Fruit fly (Drosophila melanogaster) whole organism, prepupa: ENCODE data around the gene Snm1.
A peak's percentile ranks its signal among the peaks of the same experiment; 100 is the strongest.

ENCODE experiments used
- Blimp-1 ChIP-seq: fragments of 200-800 bp; sonication (Bioruptor generic); optimal IDR thresholded peaks from 3 replicates; lab custom pipeline; 2017; ENCODE audit warnings: missing biosample characterization, missing genetic modification characterization, mild to moderate bottlenecking, moderate library complexity, missing genetic modification reagents
- CG10631 ChIP-seq: fragments of 200-800 bp; sonication (Bioruptor generic); optimal IDR thresholded peaks from 2 replicates; lab custom pipeline; 2016; ENCODE audit warnings: missing biosample characterization, missing genetic modification characterization
- CG10669 ChIP-seq: fragments of 200-800 bp; sonication (Bioruptor generic); optimal IDR thresholded peaks from 3 replicates; lab custom pipeline; 2018; ENCODE audit warnings: missing biosample characterization, mild to moderate bottlenecking, missing genetic modification characterization, moderate library complexity
- CG11294 ChIP-seq: fragments of 200-800 bp; sonication (Bioruptor generic); IDR thresholded peaks from 2 replicates; pipeline ENCODE4 v1.3.6; 2022; ENCODE audit warnings: missing biosample characterization, missing genetic modification characterization
- CG11762 ChIP-seq: fragments of 200-800 bp; sonication (Bioruptor generic); optimal IDR thresholded peaks from 3 replicates; lab custom pipeline; 2016; ENCODE audit warnings: missing biosample characterization, missing genetic modification characterization; ENCODE audit not compliant: insufficient read depth
- CG11902 ChIP-seq: fragments of 200-800 bp; sonication (Bioruptor generic); optimal IDR thresholded peaks from 3 replicates; lab custom pipeline; 2016; ENCODE audit warnings: missing biosample characterization, missing genetic modification characterization
- CG15336 ChIP-seq: fragments of 200-800 bp; sonication (Bioruptor generic); IDR thresholded peaks from 2 replicates; pipeline ENCODE4 v1.3.6; 2022; ENCODE audit warnings: missing biosample characterization, missing genetic modification characterization
- CG1621 ChIP-seq: fragments of 200-800 bp; sonication (Bioruptor generic); optimal IDR thresholded peaks from 3 replicates; lab custom pipeline; 2018; ENCODE audit warnings: missing biosample characterization, mild to moderate bottlenecking, missing genetic modification characterization
- CG31627 ChIP-seq: fragments of 200-800 bp; sonication (Bioruptor generic); optimal IDR thresholded peaks from 3 replicates; lab custom pipeline; 2016; ENCODE audit warnings: missing biosample characterization, missing genetic modification characterization
- CG32006 ChIP-seq: fragments of 200-800 bp; sonication (Bioruptor generic); optimal IDR thresholded peaks from 3 replicates; lab custom pipeline; 2017; ENCODE audit warnings: missing biosample characterization, mild to moderate bottlenecking, missing genetic modification characterization
- CG34406 ChIP-seq: fragments of 200-800 bp; sonication (Bioruptor generic); optimal IDR thresholded peaks from 3 replicates; lab custom pipeline; 2016; ENCODE audit warnings: missing biosample characterization, missing genetic modification characterization
- CG3919 ChIP-seq: fragments of 200-800 bp; sonication (Bioruptor generic); optimal IDR thresholded peaks from 3 replicates; lab custom pipeline; 2016; ENCODE audit warnings: missing biosample characterization, missing genetic modification characterization
- CG4318 ChIP-seq: fragments of 200-800 bp; sonication (Bioruptor generic); optimal IDR thresholded peaks from 3 replicates; lab custom pipeline; 2017; ENCODE audit warnings: missing biosample characterization, mild to moderate bottlenecking, missing genetic modification characterization
- CG6276 ChIP-seq: fragments of 200-800 bp; sonication (Bioruptor generic); optimal IDR thresholded peaks from 2 replicates; lab custom pipeline; 2017; ENCODE audit warnings: missing biosample characterization, mild to moderate bottlenecking, missing genetic modification characterization
- CG6792 ChIP-seq: fragments of 200-800 bp; sonication (Bioruptor generic); optimal IDR thresholded peaks from 3 replicates; lab custom pipeline; 2016; ENCODE audit warnings: missing biosample characterization, missing genetic modification characterization
- CG6808 ChIP-seq: fragments of 200-800 bp; sonication (Bioruptor generic); optimal IDR thresholded peaks from 3 replicates; lab custom pipeline; 2017; ENCODE audit warnings: missing biosample characterization, missing genetic modification characterization, mild to moderate bottlenecking, moderate library complexity, missing genetic modification reagents
- CG6854 ChIP-seq: fragments of 200-800 bp; sonication (Bioruptor generic); optimal IDR thresholded peaks from 2 replicates; lab custom pipeline; 2017; ENCODE audit warnings: missing biosample characterization, mild to moderate bottlenecking, missing genetic modification characterization
- CG7368 ChIP-seq: fragments of 200-800 bp; sonication (Bioruptor generic); optimal IDR thresholded peaks from 3 replicates; lab custom pipeline; 2016; ENCODE audit warnings: missing biosample characterization, missing genetic modification characterization
- CG8319 ChIP-seq: fragments of 200-800 bp; sonication (Bioruptor generic); optimal IDR thresholded peaks from 3 replicates; lab custom pipeline; 2016; ENCODE audit warnings: missing biosample characterization, missing genetic modification characterization
- CG8632 ChIP-seq: fragments of 200-800 bp; sonication (Bioruptor generic); optimal IDR thresholded peaks from 3 replicates; lab custom pipeline; 2016; ENCODE audit warnings: missing biosample characterization, missing genetic modification characterization
- CG9139 ChIP-seq: fragments of 200-800 bp; sonication (Bioruptor generic); optimal IDR thresholded peaks from 3 replicates; lab custom pipeline; 2017; ENCODE audit warnings: missing biosample characterization, mild to moderate bottlenecking, missing genetic modification characterization
- Eip75B ChIP-seq: fragments of 200-800 bp; sonication (Bioruptor generic); optimal IDR thresholded peaks from 3 replicates; lab custom pipeline; 2016; ENCODE audit warnings: missing biosample characterization, missing genetic modification characterization
- Eip78C ChIP-seq: fragments of 200-800 bp; sonication (Bioruptor generic); peaks from one replicate; lab custom pipeline; 2016; ENCODE audit warnings: missing biosample characterization, missing genetic modification characterization
- Eip93F ChIP-seq: fragments of 200-800 bp; sonication (Bioruptor generic); optimal IDR thresholded peaks from 2 replicates; lab custom pipeline; 2016; ENCODE audit warnings: missing biosample characterization, mild to moderate bottlenecking, missing genetic modification characterization
- Ets21C ChIP-seq: fragments of 200-800 bp; sonication (Bioruptor generic); optimal IDR thresholded peaks from 3 replicates; lab custom pipeline; 2016; ENCODE audit warnings: missing biosample characterization, missing genetic modification characterization
- Gug ChIP-seq: fragments of 200-800 bp; sonication (Bioruptor generic); IDR thresholded peaks from 2 replicates; pipeline ENCODE4 v1.3.6; 2022; ENCODE audit warnings: missing biosample characterization, missing genetic modification characterization
- Hr39 ChIP-seq: fragments of 200-800 bp; sonication (Bioruptor generic); optimal IDR thresholded peaks from 2 replicates; lab custom pipeline; 2016; ENCODE audit warnings: missing biosample characterization, missing genetic modification characterization
- Hr4 ChIP-seq: fragments of 200-800 bp; sonication (Bioruptor generic); optimal IDR thresholded peaks from 3 replicates; lab custom pipeline; 2016; ENCODE audit warnings: missing biosample characterization, missing genetic modification characterization
- Lpt ChIP-seq: fragments of 200-800 bp; sonication (Bioruptor generic); optimal IDR thresholded peaks from 3 replicates; lab custom pipeline; 2016; ENCODE audit warnings: missing biosample characterization, missing genetic modification characterization
- OdsH ChIP-seq: fragments of 200-800 bp; sonication (Bioruptor generic); optimal IDR thresholded peaks from 3 replicates; lab custom pipeline; 2016; ENCODE audit warnings: missing biosample characterization, missing genetic modification characterization
- Smox ChIP-seq: fragments of 200-800 bp; sonication (Bioruptor generic); optimal IDR thresholded peaks from 3 replicates; lab custom pipeline; 2016; ENCODE audit warnings: missing biosample characterization, missing genetic modification characterization
- Sox102F ChIP-seq: fragments of 200-800 bp; sonication (Bioruptor generic); optimal IDR thresholded peaks from 2 replicates; lab custom pipeline; 2016; ENCODE audit warnings: missing biosample characterization, mild to moderate bottlenecking, missing genetic modification characterization
- Sox14 ChIP-seq: fragments of 200-800 bp; sonication (Bioruptor generic); optimal IDR thresholded peaks from 3 replicates; lab custom pipeline; 2016; ENCODE audit warnings: missing biosample characterization, missing genetic modification characterization
- Sox15 ChIP-seq: fragments of 200-800 bp; sonication (Bioruptor generic); optimal IDR thresholded peaks from 3 replicates; lab custom pipeline; 2016; ENCODE audit warnings: missing biosample characterization, missing genetic modification characterization
- cyc ChIP-seq: fragments of 200-800 bp; sonication (Bioruptor generic); optimal IDR thresholded peaks from 3 replicates; lab custom pipeline; 2016; ENCODE audit warnings: missing biosample characterization, missing genetic modification characterization
- dac ChIP-seq: fragments of 200-800 bp; sonication (Bioruptor generic); optimal IDR thresholded peaks from 2 replicates; lab custom pipeline; 2017; ENCODE audit warnings: missing biosample characterization, mild to moderate bottlenecking, missing genetic modification characterization
- esn ChIP-seq: fragments of 200-800 bp; sonication (Bioruptor generic); optimal IDR thresholded peaks from 2 replicates; lab custom pipeline; 2016; ENCODE audit warnings: missing biosample characterization, mild to moderate bottlenecking, missing genetic modification characterization, moderate library complexity
- fd59A ChIP-seq: fragments of 200-800 bp; sonication (Bioruptor generic); optimal IDR thresholded peaks from 2 replicates; lab custom pipeline; 2017; ENCODE audit warnings: missing biosample characterization, mild to moderate bottlenecking, missing genetic modification characterization, missing genetic modification reagents
- fd85E ChIP-seq: fragments of 200-800 bp; sonication (Bioruptor generic); optimal IDR thresholded peaks from 3 replicates; lab custom pipeline; 2016; ENCODE audit warnings: missing biosample characterization, missing genetic modification characterization
- fkh ChIP-seq: fragments of 200-800 bp; sonication (Bioruptor generic); optimal IDR thresholded peaks from 3 replicates; lab custom pipeline; 2017; ENCODE audit warnings: missing biosample characterization, mild to moderate bottlenecking, missing genetic modification characterization, moderate library complexity
- lz ChIP-seq: fragments of 200-800 bp; sonication (Bioruptor generic); optimal IDR thresholded peaks from 3 replicates; lab custom pipeline; 2016; ENCODE audit warnings: missing biosample characterization, missing genetic modification characterization
- pdm3 ChIP-seq: fragments of 200-800 bp; sonication (Bioruptor generic); optimal IDR thresholded peaks from 3 replicates; lab custom pipeline; 2016; ENCODE audit warnings: missing biosample characterization, missing genetic modification characterization
- salr ChIP-seq, 2 experiments: fragments of 200-800 bp; sonication (Bioruptor generic); optimal IDR thresholded peaks; 3 replicates each; lab custom pipeline; 2016 to 2018; ENCODE audit warnings: missing biosample characterization in 2 of 2, missing genetic modification characterization in 2 of 2, mild to moderate bottlenecking in 1 of 2
- spab ChIP-seq: fragments of 200-800 bp; sonication (Bioruptor generic); optimal IDR thresholded peaks from 2 replicates; lab custom pipeline; 2017; ENCODE audit warnings: missing biosample characterization, mild to moderate bottlenecking, missing genetic modification characterization, missing genetic modification reagents
- ss ChIP-seq, 2 experiments: fragments of 200-800 bp; sonication (Bioruptor generic); optimal IDR thresholded peaks; 2 replicates in 1 of 2; 3 replicates in 1 of 2; lab custom pipeline; 2017 to 2018; ENCODE audit warnings: mild to moderate bottlenecking in 2 of 2, missing biosample characterization in 2 of 2, missing genetic modification characterization in 2 of 2, moderate library complexity in 1 of 2
- svp ChIP-seq: fragments of 200-800 bp; sonication (Bioruptor generic); peaks from one replicate; lab custom pipeline; 2016; ENCODE audit warnings: missing biosample characterization, missing genetic modification characterization
- topi ChIP-seq: fragments of 200-800 bp; sonication (Bioruptor generic); optimal IDR thresholded peaks from 3 replicates; lab custom pipeline; 2016; ENCODE audit warnings: missing biosample characterization, missing genetic modification characterization

The Snm1 gene

DNA sequence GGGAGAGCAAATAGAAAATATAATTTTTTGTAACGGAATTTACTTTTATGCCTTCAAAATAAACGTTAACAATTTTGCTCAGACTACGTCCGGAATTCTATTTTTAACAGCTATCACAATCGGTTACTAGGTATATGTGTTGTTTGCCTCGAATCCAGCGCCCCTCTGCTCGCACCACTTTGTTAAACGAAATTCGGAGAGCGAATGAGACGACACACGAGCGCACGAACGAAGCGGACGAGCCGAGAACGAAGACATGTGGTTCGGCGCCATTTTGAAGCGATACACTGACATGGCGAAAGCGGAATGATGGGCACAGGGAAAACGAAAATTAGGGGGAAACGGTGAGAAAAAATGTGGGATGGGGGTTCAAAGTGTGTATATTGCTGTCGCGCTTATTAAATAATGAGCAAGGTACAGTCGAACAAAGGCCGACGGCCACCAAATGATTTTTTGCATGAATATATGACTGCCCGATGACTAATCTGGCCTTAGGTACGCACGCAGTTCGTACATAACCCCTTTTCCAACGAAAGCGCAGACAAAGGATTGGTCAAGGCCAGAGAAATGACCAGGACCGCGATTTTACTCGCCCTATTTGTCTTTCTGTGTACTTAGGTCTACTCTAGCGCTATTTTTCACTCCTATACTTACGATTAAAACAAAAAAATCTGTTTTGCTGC is 45.6 kb downstream of the Snm1 start (continued):
- TF ChIP-seq CG10669 (GFP tag; lab: Kevin White, UChicago): no peak
- TF ChIP-seq salr (GFP tag; optimal IDR thresholded peaks at IDR 0.05; lab: Kevin White, UChicago): no peak
- no peak for TF ChIP-seq Blimp-1 (GFP tag; lab: Kevin White, UChicago)
- TF ChIP-seq fd59A (GFP tag; lab: Kevin White, UChicago): no peak
- peak; percentile 46 for TF ChIP-seq CG6808 (GFP tag; lab: Kevin White, UChicago)
- TF ChIP-seq Smox (GFP tag; lab: Kevin White, UChicago): no peak
- no peak for TF ChIP-seq spab (GFP tag; lab: Kevin White, UChicago)
- TF ChIP-seq CG31627 (GFP tag; lab: Kevin White, UChicago): no peak
- peak; percentile 69 for TF ChIP-seq Eip78C (GFP tag; lab: Kevin White, UChicago)
- no peak for TF ChIP-seq CG11902
- peak; percentile 56 for TF ChIP-seq fkh (GFP tag; lab: Kevin White, UChicago)
- no peak for TF ChIP-seq CG6792 (GFP tag; lab: Kevin White, UChicago)
- TF ChIP-seq esn: no peak
- TF ChIP-seq fd85E (GFP tag; lab: Kevin White, UChicago): no peak
- peak; percentile 74 for TF ChIP-seq CG1621 (tag; lab: Kevin White, UChicago)
- peak; percentile 7 for TF ChIP-seq lz (GFP tag; lab: Kevin White, UChicago)
- TF ChIP-seq CG10631: no peak
- no peak for TF ChIP-seq CG32006 (GFP tag; lab: Kevin White, UChicago)
- TF ChIP-seq Sox15 (GFP tag; lab: Kevin White, UChicago): no peak
- TF ChIP-seq cyc (GFP tag; lab: Kevin White, UChicago): no peak
- no peak for TF ChIP-seq CG8632

- TF ChIP-seq Sox102F (GFP tag; lab: Kevin White, UChicago) (no peak), CG31627 (GFP tag; lab: Kevin White, UChicago) (peak; percentile 68), CG3919 (GFP tag; lab: Kevin White, UChicago) (peak; percentile 42), Hr39 (GFP tag; lab: Kevin White, UChicago) (peak; percentile 68), Sox15 (GFP tag; lab: Kevin White, UChicago) (peak; percentile 61), fd85E (GFP tag; lab: Kevin White, UChicago) (peak; percentile 31), OdsH (GFP tag; lab: Kevin White, UChicago) (peak; percentile 66), Gug (GFP tag; lab: Robert Waterston, UW) (no peak), Eip93F (no peak), CG34406 (GFP tag; lab: Kevin White, UChicago) (peak; percentile 16), Ets21C (peak; percentile 72), Sox14 (peak; percentile 30), CG6792 (GFP tag; lab: Kevin White, UChicago) (peak; percentile 47), CG4318 (GFP tag; lab: Kevin White, UChicago) (no peak), CG7368 (no peak), CG8319 (GFP tag; lab: Kevin White, UChicago) (peak; percentile 39), CG15336 (GFP tag; lab: Robert Waterston, UW) (no peak), CG6276 (GFP tag; lab: Kevin White, UChicago) (no peak), CG10631 (peak; percentile 64), pdm3 (GFP tag; lab: Kevin White, UChicago) (peak; percentile 68), salr (GFP tag; optimal IDR thresholded peaks at IDR 0.05; lab: Kevin White, UChicago) (no peak), topi (GFP tag; lab: Kevin White, UChicago) (peak; percentile 51), dac (peak; percentile 20), esn (peak; percentile 67), Hr4 (GFP tag; lab: Kevin White, UChicago) (peak; percentile 79), spab (GFP tag; lab: Kevin White, UChicago) (no peak), CG6808 (GFP tag; lab: Kevin White, UChicago) (peak; percentile 38), Blimp-1 (GFP tag; lab: Kevin White, UChicago) (peak; percentile 19), Lpt (GFP tag; lab: Kevin White, UChicago) (no peak), CG11294 (GFP tag; lab: Robert Waterston, UW) (no peak), CG11762 (peak; percentile 45), CG32006 (GFP tag; lab: Kevin White, UChicago) (no peak), Eip75B (GFP tag; lab: Kevin White, UChicago) (peak; percentile 42), CG9139 (GFP tag; lab: Kevin White, UChicago) (no peak), ss (GFP tag; optimal IDR thresholded peaks at IDR 0.05; lab: Kevin White, UChicago) (no peak), CG6854 (GFP tag; lab: Kevin White, UChicago) (no peak), svp (GFP tag; lab: Kevin White, UChicago) (peak; percentile 78)
Observed at dm6 chr3R:5601044-5601523, 46.2 kb downstream of the Snm1 start, which contains the start of the genes kra and SecS. Gene kra (minus strand): TSS chr3R:5601136. Gene SecS (plus strand): TSS chr3R:5601433.
